Worm (Caenorhabditis elegans) whole organism, mixed stage, embryonic: ENCODE measurements around the gene R13H4.7.

Experiments used
- M03D4.4 ChIP-seq: sonication (generic microtip); optimal IDR thresholded peaks from 2 replicates; lab custom pipeline; 2017; ENCODE audit warnings: mild to moderate bottlenecking, missing genetic modification characterization, missing compliant biosample characterization
- bed-3 ChIP-seq: fragments of 200-800 bp; sonication (Bioruptor generic); optimal IDR thresholded peaks from 3 replicates; lab custom pipeline; 2018; ENCODE audit warnings: mild to moderate bottlenecking, missing genetic modification characterization, moderate library complexity, missing compliant biosample characterization
- blmp-1 ChIP-seq: fragments of 150-350 bp; optimal IDR thresholded peaks from 2 replicates; lab custom pipeline; 2014; ENCODE audit warnings: missing biosample characterization, missing genetic modification characterization
- ceh-39 ChIP-seq: fragments of 150-350 bp; optimal IDR thresholded peaks from 2 replicates; lab custom pipeline; 2014; ENCODE audit warnings: missing biosample characterization, missing genetic modification characterization
- ceh-43 ChIP-seq: fragments of 200-800 bp; sonication (Bioruptor generic); optimal IDR thresholded peaks from 2 replicates; lab custom pipeline; 2018; ENCODE audit warnings: mild to moderate bottlenecking, missing genetic modification characterization, moderate library complexity, missing compliant biosample characterization
- ceh-83 ChIP-seq: fragments of 200-800 bp; sonication (Bioruptor generic); optimal IDR thresholded peaks from 2 replicates; lab custom pipeline; 2018; ENCODE audit warnings: mild to moderate bottlenecking, missing genetic modification characterization, missing compliant biosample characterization
- ces-1 ChIP-seq: fragments of 150-350 bp; optimal IDR thresholded peaks from 2 replicates; lab custom pipeline; 2014; ENCODE audit warnings: missing biosample characterization, missing genetic modification reagents, missing genetic modification characterization
- cnd-1 ChIP-seq: fragments of 200-800 bp; sonication (Bioruptor generic); optimal IDR thresholded peaks from 2 replicates; lab custom pipeline; 2018; ENCODE audit warnings: mild to moderate bottlenecking, missing genetic modification characterization, missing compliant biosample characterization
- drap-1 ChIP-seq: fragments of 200-800 bp; sonication (Bioruptor generic); optimal IDR thresholded peaks from 3 replicates; lab custom pipeline; 2018; ENCODE audit warnings: mild to moderate bottlenecking, missing genetic modification characterization, missing compliant biosample characterization
- elt-1 ChIP-seq: sonication (generic microtip); optimal IDR thresholded peaks from 2 replicates; lab custom pipeline; 2017; ENCODE audit warnings: missing genetic modification characterization, mild to moderate bottlenecking, missing compliant biosample characterization, antibody characterized with exemption, moderate library complexity, borderline replicate concordance; ENCODE audit not compliant: insufficient read depth
- elt-3 ChIP-seq: fragments of 150-350 bp; optimal IDR thresholded peaks from 2 replicates; lab custom pipeline; 2014; ENCODE audit warnings: missing biosample characterization, missing genetic modification characterization
- flh-1 ChIP-seq: fragments of 200-800 bp; sonication (Bioruptor generic); optimal IDR thresholded peaks from 2 replicates; lab custom pipeline; 2018; ENCODE audit warnings: mild to moderate bottlenecking, missing genetic modification characterization, moderate library complexity, missing compliant biosample characterization
- ham-2 ChIP-seq: fragments of 200-800 bp; sonication (Bioruptor generic); optimal IDR thresholded peaks from 2 replicates; lab custom pipeline; 2018; ENCODE audit warnings: mild to moderate bottlenecking, missing genetic modification characterization, missing compliant biosample characterization
- hlh-1 ChIP-seq: fragments of 150-350 bp; optimal IDR thresholded peaks from 2 replicates; lab custom pipeline; 2014; ENCODE audit warnings: missing biosample characterization, missing genetic modification reagents, missing genetic modification characterization
- lin-13 ChIP-seq: fragments of 150-350 bp; optimal IDR thresholded peaks from 2 replicates; lab custom pipeline; 2014; ENCODE audit warnings: missing biosample characterization, missing genetic modification characterization
- lin-32 ChIP-seq: fragments of 200-800 bp; sonication (Bioruptor generic); optimal IDR thresholded peaks from 2 replicates; lab custom pipeline; 2018; ENCODE audit warnings: mild to moderate bottlenecking, missing genetic modification characterization, missing compliant biosample characterization
- mab-5 ChIP-seq: fragments of 150-350 bp; optimal IDR thresholded peaks from 2 replicates; lab custom pipeline; 2014; ENCODE audit warnings: missing biosample characterization, missing genetic modification characterization
- mep-1 ChIP-seq: fragments of 150-350 bp; optimal IDR thresholded peaks from 2 replicates; lab custom pipeline; 2017; ENCODE audit warnings: missing biosample characterization, missing genetic modification reagents, missing genetic modification characterization, inconsistent platforms
- mls-2 ChIP-seq: sonication (generic microtip); optimal IDR thresholded peaks from 2 replicates; lab custom pipeline; 2016; ENCODE audit warnings: mild to moderate bottlenecking, missing genetic modification characterization, moderate library complexity, missing compliant biosample characterization
- nhr-12 ChIP-seq: fragments of 150-350 bp; optimal IDR thresholded peaks from 2 replicates; lab custom pipeline; 2014; ENCODE audit warnings: missing biosample characterization, missing genetic modification characterization
- nhr-2 ChIP-seq: fragments of 150-350 bp; optimal IDR thresholded peaks from 2 replicates; lab custom pipeline; 2014; ENCODE audit warnings: missing biosample characterization, missing genetic modification characterization
- nhr-237 ChIP-seq: fragments of 150-350 bp; optimal IDR thresholded peaks from 2 replicates; lab custom pipeline; 2014; ENCODE audit warnings: missing biosample characterization, missing genetic modification characterization
- nhr-28 ChIP-seq: fragments of 150-350 bp; optimal IDR thresholded peaks from 2 replicates; lab custom pipeline; 2014; ENCODE audit warnings: missing biosample characterization, missing genetic modification characterization
- nhr-76 ChIP-seq: sonication (generic microtip); optimal IDR thresholded peaks from 2 replicates; lab custom pipeline; 2017; ENCODE audit warnings: missing biosample characterization, missing genetic modification characterization
- sem-2 ChIP-seq: fragments of 200-800 bp; sonication (Bioruptor generic); optimal IDR thresholded peaks from 2 replicates; lab custom pipeline; 2018; ENCODE audit warnings: mild to moderate bottlenecking, missing genetic modification characterization, missing compliant biosample characterization
- snpc-4 ChIP-seq: fragments of 150-350 bp; optimal IDR thresholded peaks from 2 replicates; lab custom pipeline; 2014; ENCODE audit warnings: missing biosample characterization, missing genetic modification characterization
- sptf-1 ChIP-seq: sonication (generic microtip); optimal IDR thresholded peaks from 2 replicates; lab custom pipeline; 2017; ENCODE audit warnings: mild to moderate bottlenecking, missing genetic modification characterization, moderate library complexity, missing compliant biosample characterization
- tbx-8 ChIP-seq: fragments of 200-800 bp; sonication (Bioruptor generic); optimal IDR thresholded peaks from 2 replicates; lab custom pipeline; 2018; ENCODE audit warnings: mild to moderate bottlenecking, missing genetic modification characterization, moderate library complexity, missing compliant biosample characterization
- unc-120 ChIP-seq: sonication (generic microtip); optimal IDR thresholded peaks from 2 replicates; lab custom pipeline; 2017; ENCODE audit warnings: missing genetic modification characterization, missing compliant biosample characterization; ENCODE audit not compliant: poor library complexity, severe bottlenecking
- unc-39 ChIP-seq: fragments of 150-350 bp; optimal IDR thresholded peaks from 2 replicates; lab custom pipeline; 2014; ENCODE audit warnings: missing biosample characterization, missing genetic modification characterization
- unc-62 ChIP-seq: fragments of 150-350 bp; optimal IDR thresholded peaks from 2 replicates; lab custom pipeline; 2014; ENCODE audit warnings: missing biosample characterization, missing genetic modification reagents, missing genetic modification characterization

R13H4.7 gene

ce11 chrV:11887988-11888499 is 20.0 kb upstream of the R13H4.7 start, which contains the start of gene adh-1:
Gene adh-1 (plus strand): TSS chrV:11888248.
- TF ChIP-seq M03D4.4 (tag; lab: Kevin White, UChicago) (no peak), nhr-28 (tag; lab: Kevin White, UChicago) (no peak), mep-1 (tag; lab: Kevin White, UChicago) (no peak), lin-32 (no peak), elt-3 (tag; lab: Kevin White, UChicago) (no peak), ceh-43 (no peak), ham-2 (GFP tag; lab: Kevin White, UChicago) (no peak), cnd-1 (tag; lab: Kevin White, UChicago) (no peak), ceh-83 (GFP tag; lab: Kevin White, UChicago) (no peak), mls-2 (tag; lab: Kevin White, UChicago) (no peak), mab-5 (tag; lab: Kevin White, UChicago) (no peak), unc-62 (GFP tag; lab: Kevin White, UChicago) (no peak)

ce11 chrV:11885939-11886338 is 17.9 kb upstream of the R13H4.7 start:
- no peak for TF ChIP-seq unc-62 (GFP tag; lab: Kevin White, UChicago)
- TF ChIP-seq nhr-2: no peak
- no peak for TF ChIP-seq ces-1
- TF ChIP-seq M03D4.4 (tag; lab: Kevin White, UChicago): no peak
- no peak for TF ChIP-seq ceh-39 (tag; lab: Kevin White, UChicago)
- no peak for TF ChIP-seq unc-120 (tag; lab: Kevin White, UChicago)
- no peak for TF ChIP-seq ceh-83 (GFP tag; lab: Kevin White, UChicago)
- TF ChIP-seq ham-2 (GFP tag; lab: Kevin White, UChicago): no peak
- TF ChIP-seq tbx-8 (GFP tag; lab: Kevin White, UChicago): no peak
- no peak for TF ChIP-seq mls-2 (tag; lab: Kevin White, UChicago)
- no peak for TF ChIP-seq snpc-4 (tag; lab: Kevin White, UChicago)
- no peak for TF ChIP-seq blmp-1 (tag; lab: Kevin White, UChicago)
- no peak for TF ChIP-seq elt-1
- no peak for TF ChIP-seq lin-13
- no peak for TF ChIP-seq hlh-1
- TF ChIP-seq nhr-28 (tag; lab: Kevin White, UChicago): no peak
- TF ChIP-seq nhr-12 (tag; lab: Kevin White, UChicago): no peak
- no peak for TF ChIP-seq bed-3 (GFP tag; lab: Kevin White, UChicago)

- TF ChIP-seq lin-32 (no peak), cnd-1 (tag; lab: Kevin White, UChicago) (no peak), unc-62 (GFP tag; lab: Kevin White, UChicago) (no peak), mep-1 (tag; lab: Kevin White, UChicago) (no peak), ceh-83 (GFP tag; lab: Kevin White, UChicago) (no peak), bed-3 (GFP tag; lab: Kevin White, UChicago) (no peak), hlh-1 (no peak), unc-39 (tag; lab: Kevin White, UChicago) (no peak), blmp-1 (tag; lab: Kevin White, UChicago) (no peak), ceh-43 (no peak), flh-1 (no peak), drap-1 (GFP tag; lab: Kevin White, UChicago) (no peak), nhr-237 (tag; lab: Kevin White, UChicago) (no peak), nhr-28 (tag; lab: Kevin White, UChicago) (no peak)
Measured at ce11 chrV:11885087-11885486, 17.0 kb upstream of the R13H4.7 start.

ce11 chrV:11883215-11883614 is 15.2 kb upstream of the R13H4.7 start:
- no peak for TF ChIP-seq elt-1
- no peak for TF ChIP-seq drap-1 (GFP tag; lab: Kevin White, UChicago)
- TF ChIP-seq nhr-2: no peak
- no peak for TF ChIP-seq ceh-83 (GFP tag; lab: Kevin White, UChicago)
- no peak for TF ChIP-seq ces-1
- TF ChIP-seq sem-2 (GFP tag; lab: Kevin White, UChicago): no peak
- TF ChIP-seq unc-62 (GFP tag; lab: Kevin White, UChicago): no peak
- no peak for TF ChIP-seq flh-1
- no peak for TF ChIP-seq unc-39 (tag; lab: Kevin White, UChicago)
- TF ChIP-seq mls-2 (tag; lab: Kevin White, UChicago): no peak
- no peak for TF ChIP-seq cnd-1 (tag; lab: Kevin White, UChicago)
- TF ChIP-seq ceh-39 (tag; lab: Kevin White, UChicago): no peak
- no peak for TF ChIP-seq tbx-8 (GFP tag; lab: Kevin White, UChicago)
- TF ChIP-seq lin-13: no peak
- TF ChIP-seq sptf-1 (tag; lab: Kevin White, UChicago): no peak
- no peak for TF ChIP-seq mab-5 (tag; lab: Kevin White, UChicago)
- TF ChIP-seq nhr-76 (tag; lab: Kevin White, UChicago): no peak
- no peak for TF ChIP-seq bed-3 (GFP tag; lab: Kevin White, UChicago)
- TF ChIP-seq snpc-4 (tag; lab: Kevin White, UChicago): no peak
